Worm (Caenorhabditis elegans) whole organism, L3 larva: ENCODE data around the gene egl-36.

ENCODE experiments used
- R02D3.7 ChIP-seq: fragments of 150-350 bp; optimal IDR thresholded peaks from 2 replicates; lab custom pipeline; 2014; ENCODE audit warnings: missing biosample characterization, missing genetic modification characterization
- aly-2 ChIP-seq: fragments of 150-350 bp; optimal IDR thresholded peaks from 2 replicates; lab custom pipeline; 2014; ENCODE audit warnings: missing biosample characterization, missing genetic modification characterization
- ceh-28 ChIP-seq: fragments of 150-350 bp; optimal IDR thresholded peaks from 2 replicates; lab custom pipeline; 2014; ENCODE audit warnings: missing biosample characterization, missing genetic modification reagents, missing genetic modification characterization
- ceh-9 ChIP-seq: sonication (generic microtip); optimal IDR thresholded peaks from 2 replicates; lab custom pipeline; 2018; ENCODE audit warnings: missing biosample characterization, missing genetic modification characterization
- daf-12 ChIP-seq: fragments of 150-350 bp; optimal IDR thresholded peaks from 2 replicates; lab custom pipeline; 2014; ENCODE audit warnings: missing biosample characterization, missing genetic modification reagents, missing genetic modification characterization
- egl-27 ChIP-seq: sonication (generic microtip); optimal IDR thresholded peaks from 4 replicates; lab custom pipeline; 2017; ENCODE audit warnings: missing biosample characterization, missing genetic modification reagents, missing genetic modification characterization
- egl-5 ChIP-seq: fragments of 150-350 bp; optimal IDR thresholded peaks from 2 replicates; lab custom pipeline; 2017; ENCODE audit warnings: missing biosample characterization, missing genetic modification reagents, missing genetic modification characterization, inconsistent platforms
- elt-1 ChIP-seq: fragments of 150-350 bp; optimal IDR thresholded peaks from 2 replicates; lab custom pipeline; 2014; ENCODE audit warnings: missing biosample characterization, missing genetic modification characterization
- elt-2 ChIP-seq: sonication (generic microtip); optimal IDR thresholded peaks from 2 replicates; lab custom pipeline; 2016; ENCODE audit warnings: missing genetic modification reagents, mild to moderate bottlenecking, missing genetic modification characterization, missing compliant biosample characterization
- elt-3 ChIP-seq, 3 experiments: fragments of 150-350 bp in 1 of 3; sonication (generic microtip) in 2 of 3; optimal IDR thresholded peaks; 2 replicates in 2 of 3; 4 replicates in 1 of 3; lab custom pipeline; 2014 to 2017; ENCODE audit warnings: missing biosample characterization in 3 of 3, missing genetic modification characterization in 3 of 3
- eor-1 ChIP-seq, 2 experiments: fragments of 150-350 bp; optimal IDR thresholded peaks; 2 replicates each; lab custom pipeline; 2014 to 2018; ENCODE audit warnings: missing biosample characterization in 2 of 2, missing genetic modification characterization in 2 of 2
- fkh-2 ChIP-seq: fragments of 150-350 bp; optimal IDR thresholded peaks from 2 replicates; lab custom pipeline; 2014; ENCODE audit warnings: missing biosample characterization, missing genetic modification reagents, missing genetic modification characterization
- hmg-11 ChIP-seq: sonication (generic microtip); optimal IDR thresholded peaks from 2 replicates; lab custom pipeline; 2016; ENCODE audit warnings: missing genetic modification characterization, missing compliant biosample characterization
- lin-15B ChIP-seq: fragments of 150-350 bp; optimal IDR thresholded peaks from 2 replicates; lab custom pipeline; 2014; ENCODE audit warnings: missing biosample characterization, missing genetic modification characterization
- lin-39 ChIP-seq: fragments of 150-350 bp; optimal IDR thresholded peaks from 2 replicates; lab custom pipeline; 2018; ENCODE audit warnings: missing biosample characterization, missing genetic modification reagents, missing genetic modification characterization
- lsy-12 ChIP-seq: sonication (generic microtip); optimal IDR thresholded peaks from 2 replicates; lab custom pipeline; 2016; ENCODE audit warnings: mild to moderate bottlenecking, missing genetic modification characterization, missing compliant biosample characterization
- mdl-1 ChIP-seq: fragments of 150-350 bp; optimal IDR thresholded peaks from 2 replicates; lab custom pipeline; 2014; ENCODE audit warnings: missing biosample characterization, missing genetic modification characterization
- mml-1 ChIP-seq: fragments of 150-350 bp; sonication (generic microtip); optimal IDR thresholded peaks from 3 replicates; lab custom pipeline; 2014; ENCODE audit warnings: missing biosample characterization, missing genetic modification characterization
- nfya-1 ChIP-seq: sonication (generic microtip); optimal IDR thresholded peaks from 2 replicates; lab custom pipeline; 2017; ENCODE audit warnings: missing genetic modification characterization, mild to moderate bottlenecking, missing compliant biosample characterization, antibody characterized with exemption, moderate library complexity; ENCODE audit not compliant: insufficient read depth
- nhr-11 ChIP-seq: fragments of 150-350 bp; optimal IDR thresholded peaks from 2 replicates; lab custom pipeline; 2014; ENCODE audit warnings: missing biosample characterization, missing genetic modification characterization
- nhr-23 ChIP-seq: fragments of 150-350 bp; optimal IDR thresholded peaks from 2 replicates; lab custom pipeline; 2014; ENCODE audit warnings: missing biosample characterization, missing genetic modification reagents, missing genetic modification characterization
- nhr-237 ChIP-seq: fragments of 150-350 bp; optimal IDR thresholded peaks from 2 replicates; lab custom pipeline; 2014; ENCODE audit warnings: missing biosample characterization, missing genetic modification characterization
- nhr-25 ChIP-seq: sonication (generic microtip); optimal IDR thresholded peaks from 2 replicates; lab custom pipeline; 2017; ENCODE audit warnings: missing biosample characterization, missing genetic modification characterization
- nhr-28 ChIP-seq: fragments of 150-350 bp; optimal IDR thresholded peaks from 2 replicates; lab custom pipeline; 2014; ENCODE audit warnings: missing biosample characterization, missing genetic modification characterization
- nhr-43 ChIP-seq: sonication (generic microtip); optimal IDR thresholded peaks from 2 replicates; lab custom pipeline; 2016; ENCODE audit warnings: mild to moderate bottlenecking, missing genetic modification characterization, missing compliant biosample characterization; ENCODE audit not compliant: poor library complexity, severe bottlenecking
- nhr-76 ChIP-seq: fragments of 150-350 bp; sonication (generic microtip); optimal IDR thresholded peaks from 5 replicates; lab custom pipeline; 2014; ENCODE audit warnings: missing biosample characterization, missing genetic modification characterization
- pha-4 ChIP-seq: fragments of 150-350 bp; optimal IDR thresholded peaks from 2 replicates; lab custom pipeline; 2014; ENCODE audit warnings: missing biosample characterization, missing genetic modification reagents, missing genetic modification characterization
- pqm-1 ChIP-seq: fragments of 150-350 bp; optimal IDR thresholded peaks from 2 replicates; lab custom pipeline; 2017; ENCODE audit warnings: missing biosample characterization, missing genetic modification characterization, inconsistent platforms
- sea-2 ChIP-seq: fragments of 150-350 bp; sonication (generic microtip); optimal IDR thresholded peaks from 4 replicates; lab custom pipeline; 2014; ENCODE audit warnings: missing biosample characterization, missing genetic modification reagents, missing genetic modification characterization
- skn-1 ChIP-seq: fragments of 150-350 bp; optimal IDR thresholded peaks from 2 replicates; lab custom pipeline; 2014; ENCODE audit warnings: missing biosample characterization, missing genetic modification characterization
- snpc-4 ChIP-seq: fragments of 150-350 bp; optimal IDR thresholded peaks from 2 replicates; lab custom pipeline; 2014; ENCODE audit warnings: missing biosample characterization, missing genetic modification characterization
- tbx-2 ChIP-seq: sonication (generic microtip); optimal IDR thresholded peaks from 2 replicates; lab custom pipeline; 2016; ENCODE audit warnings: mild to moderate bottlenecking, missing genetic modification characterization, missing compliant biosample characterization
- unc-39 ChIP-seq: sonication (generic microtip); optimal IDR thresholded peaks from 4 replicates; lab custom pipeline; 2017; ENCODE audit warnings: missing biosample characterization, missing genetic modification characterization
- ztf-11 ChIP-seq: fragments of 150-350 bp; optimal IDR thresholded peaks from 2 replicates; lab custom pipeline; 2014; ENCODE audit warnings: missing biosample characterization, missing genetic modification characterization

egl-36 gene

ce11 chrX:10766966-10767644, 33.0 kb downstream of the egl-36 start:
- TF ChIP-seq elt-3 (tag; optimal IDR thresholded peaks at IDR 0.05; lab: Kevin White, UChicago) = no peak
- no peak for TF ChIP-seq ceh-28 (tag; lab: Kevin White, UChicago)
- peak; percentile 92 for TF ChIP-seq pha-4 (tag; lab: Kevin White, UChicago)
- no peak for TF ChIP-seq ceh-9 (tag; lab: Kevin White, UChicago)
- TF ChIP-seq eor-1 (tag; optimal IDR thresholded peaks at IDR 0.05; lab: Kevin White, UChicago) = no peak
- TF ChIP-seq aly-2 (tag; lab: Kevin White, UChicago) = no peak
- TF ChIP-seq nhr-28 = no peak
- TF ChIP-seq lsy-12 (tag; lab: Kevin White, UChicago) = no peak
- TF ChIP-seq nhr-23 (tag; lab: Kevin White, UChicago) = peak; percentile 32
- peak; percentile 62 for TF ChIP-seq elt-1 (tag; lab: Kevin White, UChicago)
- TF ChIP-seq sea-2 (GFP tag; lab: Kevin White, UChicago) = no peak

ce11 chrX:10767669-10768068, 33.5 kb downstream of the egl-36 start:
- peak; percentile 31 for TF ChIP-seq elt-1 (tag; lab: Kevin White, UChicago)
- peak; percentile 28 for TF ChIP-seq lin-39 (tag; lab: Kevin White, UChicago)
- TF ChIP-seq nfya-1 = peak; percentile 36
- peak; percentile 5 for TF ChIP-seq pha-4 (tag; lab: Kevin White, UChicago)
- no peak for TF ChIP-seq nhr-76 (tag; lab: Kevin White, UChicago)
- peak; percentile 49 for TF ChIP-seq pqm-1 (tag; lab: Kevin White, UChicago)
- peak; percentile 16 for TF ChIP-seq lsy-12 (tag; lab: Kevin White, UChicago)
- TF ChIP-seq elt-2 (tag; lab: Kevin White, UChicago) = peak; percentile 21
- no peak for TF ChIP-seq ztf-11 (tag; lab: Kevin White, UChicago)

- TF ChIP-seq elt-1 (tag; lab: Kevin White, UChicago) (peak; percentile 84), snpc-4 (tag; lab: Kevin White, UChicago) (peak; percentile 63), mml-1 (tag; lab: Kevin White, UChicago) (no peak), egl-5 (no peak), unc-39 (no peak), nhr-23 (tag; lab: Kevin White, UChicago) (no peak), ceh-28 (tag; lab: Kevin White, UChicago) (no peak), nfya-1 (peak; percentile 43), mdl-1 (tag; lab: Kevin White, UChicago) (no peak), nhr-11 (tag; lab: Kevin White, UChicago) (peak; percentile 29)
- TF ChIP-seq, all 47 proteins: peak for 4
Observed at ce11 chrX:10768289-10769153, 34.4 kb downstream of the egl-36 start.

- TF ChIP-seq nhr-76 (tag; lab: Kevin White, UChicago) (no peak), elt-1 (tag; lab: Kevin White, UChicago) (peak; percentile 98), nhr-23 (tag; lab: Kevin White, UChicago) (peak; percentile 38)
- TF ChIP-seq, all 47 proteins: peak for 2
Observed at ce11 chrX:10769232-10769738, 35.2 kb downstream of the egl-36 start, which contains the start of gene sma-9. Gene sma-9, plus strand, starts transcription at chrX:10769282.

ce11 chrX:10769959-10770358, 35.8 kb downstream of the egl-36 start:
- TF ChIP-seq nhr-43 (tag; lab: Kevin White, UChicago) = no peak
- peak; percentile 88 for TF ChIP-seq pha-4 (tag; lab: Kevin White, UChicago)
- TF ChIP-seq fkh-2 = no peak
- no peak for TF ChIP-seq R02D3.7 (tag; lab: Kevin White, UChicago)
- TF ChIP-seq, all 47 proteins: peak for 1

- peak; percentile 49 for TF ChIP-seq hmg-11 (tag; lab: Kevin White, UChicago)
- peak; percentile 18 for TF ChIP-seq fkh-2
- peak; percentile 90 for TF ChIP-seq nfya-1
- TF ChIP-seq R02D3.7 (tag; lab: Kevin White, UChicago) = no peak
- TF ChIP-seq aly-2 (tag; lab: Kevin White, UChicago) = no peak
- peak; percentile 54 for TF ChIP-seq snpc-4 (tag; lab: Kevin White, UChicago)
- TF ChIP-seq tbx-2 (tag; lab: Kevin White, UChicago) = peak; percentile 66
- TF ChIP-seq lsy-12 (tag; lab: Kevin White, UChicago) = peak; percentile 74
- no peak for TF ChIP-seq sea-2 (GFP tag; lab: Kevin White, UChicago)
- TF ChIP-seq elt-2 (tag; lab: Kevin White, UChicago) = peak; percentile 62
- TF ChIP-seq elt-1 (tag; lab: Kevin White, UChicago) = peak; percentile 57
- peak; percentile 34 for TF ChIP-seq skn-1 (tag; lab: Kevin White, UChicago)
- TF ChIP-seq egl-27 = peak; percentile 36
- no peak for TF ChIP-seq mml-1 (tag; lab: Kevin White, UChicago)
- TF ChIP-seq pha-4 (tag; lab: Kevin White, UChicago) = peak; percentile 95
- TF ChIP-seq egl-5 = peak; percentile 66
- TF ChIP-seq mdl-1 (tag; lab: Kevin White, UChicago) = peak; percentile 61
- TF ChIP-seq nhr-237 (tag; lab: Kevin White, UChicago) = no peak
- peak; percentile 3 for TF ChIP-seq lin-15B
- TF ChIP-seq nhr-76 (tag; lab: Kevin White, UChicago) = no peak
- peak; percentile 27 for TF ChIP-seq pqm-1 (tag; lab: Kevin White, UChicago)
- TF ChIP-seq daf-12 (tag; lab: Kevin White, UChicago) = no peak
- peak; percentile 55 for TF ChIP-seq nhr-25 (tag; lab: Kevin White, UChicago)
Observed at ce11 chrX:10770988-10771496, 36.9 kb downstream of the egl-36 start.
